Worm (Caenorhabditis elegans): ENCODE measurements around the gene srab-10.

- TF ChIP-seq ham-2 (GFP tag; optimal IDR thresholded peaks at IDR 0.05) (no peak), nhr-76 (tag; optimal IDR thresholded peaks at IDR 0.05) (no peak)
These were observed 36.9 kb downstream of the srab-10 start, which contains the start of gene str-68 for ce11 chrV:3107450-3107849.
